Fruit fly (Drosophila melanogaster) S2 (cell line): ENCODE data around the gene CG33640.

Experiments
- CG8478 ChIP-seq: fragments of >200 bp; optimal IDR thresholded peaks from 2 replicates; lab custom pipeline; 2018
- CTCF ChIP-seq, 2 experiments: fragments of >200 bp; optimal IDR thresholded peaks; 2 replicates each; lab custom pipeline; 2018

dm6 chr2L:13541968-13542367 lies 14.3 kb downstream of the CG33640 start, which contains the start of gene CG16853:
- TF ChIP-seq CG8478 (lab: Kevin White, UChicago) (no peak), CTCF (optimal IDR thresholded peaks at IDR 0.05; lab: Kevin White, UChicago) (no peak)
